Fruit fly (Drosophila melanogaster): Measurements from ENCODE around the gene Ziz.

The Ziz gene

dm6 chr2L:7532644-7533324 lies 36.7 kb upstream of the Ziz start (continued):
- TF ChIP-seq CG6791 (GFP tag; IDR thresholded peaks at IDR 0.05; ENCODE audit: partially characterized antibody) (no peak), croc (GFP tag; conservative IDR thresholded peaks at IDR 0.05) (peak; percentile 61; the same call in 2 of the 3 replicates), CG7271 (tag; optimal IDR thresholded peaks at IDR 0.05) (peak; percentile 18), lmd (GFP tag; IDR thresholded peaks at IDR 0.05) (peak; percentile 21; the same call in 1 of the 2 replicates), CG7372 (GFP tag; IDR thresholded peaks at IDR 0.05) (no peak), Xrp1 (GFP tag; IDR thresholded peaks at IDR 0.05) (peak; percentile 81), ERR (GFP tag; optimal IDR thresholded peaks at IDR 0.05) (no peak), D (optimal IDR thresholded peaks at IDR 0.05) (no peak), D (GFP tag; optimal IDR thresholded peaks at IDR 0.05) (peak; percentile 60), CG18764 (GFP tag; optimal IDR thresholded peaks at IDR 0.05) (no peak), btn (GFP tag; optimal IDR thresholded peaks at IDR 0.05) (no peak), CG6689 (GFP tag; IDR thresholded peaks at IDR 0.05) (peak; percentile 44), grn (GFP tag; optimal IDR thresholded peaks at IDR 0.05) (peak; percentile 23), CG14014 (GFP tag; IDR thresholded peaks at IDR 0.05) (no peak), nerfin-1 (tag; optimal IDR thresholded peaks at IDR 0.05) (peak; percentile 16), tio (GFP tag; optimal IDR thresholded peaks at IDR 0.05) (peak; percentile 41), CoRest (tag; optimal IDR thresholded peaks at IDR 0.05) (peak; percentile 34), Stat92E (GFP tag; optimal IDR thresholded peaks at IDR 0.05) (peak in 1 of 3 experiments; percentile 2), CG6254 (GFP tag; optimal IDR thresholded peaks at IDR 0.05) (peak; percentile 65), shn (GFP tag; optimal IDR thresholded peaks at IDR 0.05) (peak; percentile 11), dan (GFP tag; IDR thresholded peaks at IDR 0.05) (peak; percentile 22; the same call in 1 of the 2 replicates), CG15696 (tag; optimal IDR thresholded peaks at IDR 0.05) (peak; percentile 65), unpg (GFP tag; optimal IDR thresholded peaks at IDR 0.05) (peak; percentile 56), CG18476 (GFP tag; optimal IDR thresholded peaks at IDR 0.05) (peak; percentile 1), gsb-n (tag; optimal IDR thresholded peaks at IDR 0.05) (peak; percentile 32), CG12391 (tag; optimal IDR thresholded peaks at IDR 0.05) (peak; percentile 63), oc (tag; optimal IDR thresholded peaks at IDR 0.05) (peak; percentile 49), CG17361 (GFP tag; IDR thresholded peaks at IDR 0.05) (peak; percentile 69), CG1603 (tag; optimal IDR thresholded peaks at IDR 0.05) (peak; percentile 68), pros (GFP tag; optimal IDR thresholded peaks at IDR 0.05) (peak; percentile 50), twi (tag; optimal IDR thresholded peaks at IDR 0.05) (peak; percentile 37), CTCF (GFP tag; optimal IDR thresholded peaks at IDR 0.05) (no peak), CG31441 (GFP tag; IDR thresholded peaks at IDR 0.05) (peak; percentile 61), CG10267 (tag; optimal IDR thresholded peaks at IDR 0.05) (peak; percentile 60), lola (GFP tag; optimal IDR thresholded peaks at IDR 0.05) (peak in 1 of 3 experiments; percentile 86), sisA (GFP tag; IDR thresholded peaks at IDR 0.05) (peak; percentile 8; the same call in 1 of the 2 replicates), CG14667 (GFP tag; IDR thresholded peaks at IDR 0.05) (no peak), Myb (GFP tag; optimal IDR thresholded peaks at IDR 0.05) (peak; percentile 20), CG43689 (GFP tag; IDR thresholded peaks at IDR 0.05) (no peak), CG8765 (GFP tag; IDR thresholded peaks at IDR 0.05) (peak; percentile 31; the same call in 1 of the 2 replicates), CG4617 (GFP tag; optimal IDR thresholded peaks at IDR 0.05; ENCODE audit: borderline replicate concordance) (no peak), kni (GFP tag; optimal IDR thresholded peaks at IDR 0.05) (peak; percentile 7), dmrt11E (tag; optimal IDR thresholded peaks at IDR 0.05) (peak; percentile 87), sr (GFP tag; IDR thresholded peaks at IDR 0.05) (no peak), CG33557 (GFP tag; optimal IDR thresholded peaks at IDR 0.05) (peak; percentile 35), CG12744 (GFP tag; optimal IDR thresholded peaks at IDR 0.05) (peak; percentile 0), CG31388 (GFP tag; optimal IDR thresholded peaks at IDR 0.05) (no peak), Trl (optimal IDR thresholded peaks at IDR 0.05) (no peak), Trl (GFP tag; optimal IDR thresholded peaks at IDR 0.05) (peak; percentile 28), CG16815 (GFP tag; optimal IDR thresholded peaks at IDR 0.05) (peak; percentile 52)

Measured in whole organism, embryonic.